Fruit fly (Drosophila melanogaster): ENCODE data around the gene CG7329.

dm6 chr2L:10647720-10648349, 9.6 kb upstream of the CG7329 start:
- no peak for TF ChIP-seq CG10348 (GFP tag; IDR thresholded peaks at IDR 0.05)
- TF ChIP-seq CG15710 (tag; optimal IDR thresholded peaks at IDR 0.05) = no peak
- TF ChIP-seq CG14655 (GFP tag; optimal IDR thresholded peaks at IDR 0.05) = no peak
- no peak for TF ChIP-seq Pif1A (GFP tag; optimal IDR thresholded peaks at IDR 0.05)
- TF ChIP-seq CG32121 (GFP tag; IDR thresholded peaks at IDR 0.05) = no peak
- TF ChIP-seq Ets98B (GFP tag; IDR thresholded peaks at IDR 0.05) = no peak
- no peak for TF ChIP-seq gl (tag; optimal IDR thresholded peaks at IDR 0.05)
